Worm (Caenorhabditis elegans) whole organism, L3 larva: Measurements from ENCODE around the gene arrd-4.

Source experiments
- ceh-28 ChIP-seq: fragments of 150-350 bp; optimal IDR thresholded peaks from 2 replicates; lab custom pipeline; 2014; ENCODE audit warnings: missing biosample characterization, missing genetic modification reagents, missing genetic modification characterization
- egl-5 ChIP-seq: fragments of 150-350 bp; optimal IDR thresholded peaks from 2 replicates; lab custom pipeline; 2017; ENCODE audit warnings: missing biosample characterization, missing genetic modification reagents, missing genetic modification characterization, inconsistent platforms
- elt-1 ChIP-seq: fragments of 150-350 bp; optimal IDR thresholded peaks from 2 replicates; lab custom pipeline; 2014; ENCODE audit warnings: missing biosample characterization, missing genetic modification characterization
- fkh-10 ChIP-seq: sonication (generic microtip); optimal IDR thresholded peaks from 2 replicates; lab custom pipeline; 2017; ENCODE audit warnings: missing biosample characterization, missing genetic modification reagents, missing genetic modification characterization
- nhr-23 ChIP-seq: fragments of 150-350 bp; optimal IDR thresholded peaks from 2 replicates; lab custom pipeline; 2014; ENCODE audit warnings: missing biosample characterization, missing genetic modification reagents, missing genetic modification characterization
- nhr-237 ChIP-seq: fragments of 150-350 bp; optimal IDR thresholded peaks from 2 replicates; lab custom pipeline; 2014; ENCODE audit warnings: missing biosample characterization, missing genetic modification characterization
- nhr-28 ChIP-seq: fragments of 150-350 bp; optimal IDR thresholded peaks from 2 replicates; lab custom pipeline; 2014; ENCODE audit warnings: missing biosample characterization, missing genetic modification characterization
- skn-1 ChIP-seq: fragments of 150-350 bp; optimal IDR thresholded peaks from 2 replicates; lab custom pipeline; 2014; ENCODE audit warnings: missing biosample characterization, missing genetic modification characterization
- snpc-4 ChIP-seq: fragments of 150-350 bp; optimal IDR thresholded peaks from 2 replicates; lab custom pipeline; 2014; ENCODE audit warnings: missing biosample characterization, missing genetic modification characterization
- unc-62 ChIP-seq: fragments of 150-350 bp; sonication (generic microtip); optimal IDR thresholded peaks from 4 replicates; lab custom pipeline; 2014; ENCODE audit warnings: missing biosample characterization, missing genetic modification reagents, missing genetic modification characterization
- zag-1 ChIP-seq: fragments of 150-350 bp; optimal IDR thresholded peaks from 2 replicates; lab custom pipeline; 2014; ENCODE audit warnings: missing biosample characterization, missing genetic modification characterization
- ztf-11 ChIP-seq: fragments of 150-350 bp; optimal IDR thresholded peaks from 2 replicates; lab custom pipeline; 2014; ENCODE audit warnings: missing biosample characterization, missing genetic modification characterization
- ztf-4 ChIP-seq: fragments of 150-350 bp; optimal IDR thresholded peaks from 2 replicates; lab custom pipeline; 2014; ENCODE audit warnings: missing biosample characterization, missing genetic modification characterization

DNA sequence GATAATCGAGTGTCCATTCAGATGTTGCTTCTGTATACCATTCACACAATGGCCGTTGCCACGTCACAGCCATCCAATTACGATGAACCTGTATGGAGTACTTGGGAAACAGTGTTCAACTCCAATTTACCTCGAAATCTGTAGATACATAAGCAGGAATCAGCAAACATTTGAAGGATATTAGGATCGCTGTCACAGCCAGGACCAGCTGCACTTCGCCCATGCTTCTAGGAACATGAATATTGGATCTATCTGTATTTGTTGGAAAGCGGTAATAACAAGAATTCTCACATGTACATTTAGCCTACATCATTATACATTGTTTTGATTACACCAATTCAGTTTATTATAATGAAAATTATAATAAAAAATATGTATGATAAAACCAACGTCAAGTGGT is 48.1 kb upstream of the arrd-4 start, which contains the start of gene algn-8:
- no peak for TF ChIP-seq ztf-4
- TF ChIP-seq fkh-10 (GFP tag; lab: Kevin White, UChicago), result no peak
- no peak for TF ChIP-seq nhr-28
- no peak for TF ChIP-seq snpc-4 (tag; lab: Kevin White, UChicago)
- TF ChIP-seq nhr-237, result no peak
- TF ChIP-seq elt-1 (tag; lab: Kevin White, UChicago), result no peak
- no peak for TF ChIP-seq zag-1 (tag; lab: Kevin White, UChicago)
- no peak for TF ChIP-seq skn-1 (tag; lab: Kevin White, UChicago)
- TF ChIP-seq ztf-11 (tag; lab: Kevin White, UChicago), result no peak
- no peak for TF ChIP-seq unc-62 (GFP tag; lab: Kevin White, UChicago)
- TF ChIP-seq nhr-23 (tag; lab: Kevin White, UChicago), result no peak
- TF ChIP-seq egl-5, result no peak
- no peak for TF ChIP-seq ceh-28 (tag; lab: Kevin White, UChicago)
